Fruit fly (Drosophila melanogaster): ENCODE results near the gene Nup93-2.

Gene Nup93-2

DNA sequence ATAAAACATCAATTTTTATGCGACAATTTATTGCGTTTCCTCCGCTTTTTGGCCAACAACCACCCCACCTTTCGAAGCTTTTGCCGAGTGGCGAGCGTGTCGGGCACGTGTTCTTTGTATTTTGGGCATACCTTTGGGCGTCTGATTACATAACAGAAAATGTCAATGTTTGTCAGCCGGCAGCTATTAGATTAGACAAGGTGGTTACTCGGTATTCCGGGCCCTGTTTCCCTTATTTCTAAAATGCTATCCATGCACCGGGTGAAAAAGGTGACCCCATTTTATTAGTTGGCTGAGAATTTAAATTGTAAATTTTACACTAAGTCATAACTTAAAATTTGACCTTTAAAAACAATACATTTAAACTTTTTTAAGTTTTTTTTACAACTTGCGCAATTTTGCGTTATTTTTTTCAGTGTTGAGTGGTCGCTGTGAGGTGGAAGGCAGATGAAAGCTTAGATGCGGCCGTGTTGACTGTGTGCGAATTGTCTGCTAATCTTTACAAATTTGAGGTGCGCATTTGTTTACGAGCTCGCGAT lies 14.3 kb upstream of the Nup93-2 start (continued):
- no peak for TF ChIP-seq sug (tag; optimal IDR thresholded peaks at IDR 0.05)
- TF ChIP-seq CG9727 (GFP tag; optimal IDR thresholded peaks at IDR 0.05) = peak; percentile 9
- TF ChIP-seq Meics (GFP tag; optimal IDR thresholded peaks at IDR 0.05) = peak; percentile 32
- TF ChIP-seq Mrtf (GFP tag; IDR thresholded peaks at IDR 0.05) = 0 out of 3 replicates have a peak, but pooled peaks have one; percentile 11
- TF ChIP-seq CG7271 (tag; optimal IDR thresholded peaks at IDR 0.05) = no peak
- 0 out of 3 replicates have a peak, but pooled peaks have one; percentile 28 for TF ChIP-seq row (GFP tag; IDR thresholded peaks at IDR 0.05)
- TF ChIP-seq sisA (GFP tag; IDR thresholded peaks at IDR 0.05) = peak; percentile 39

DNA sequence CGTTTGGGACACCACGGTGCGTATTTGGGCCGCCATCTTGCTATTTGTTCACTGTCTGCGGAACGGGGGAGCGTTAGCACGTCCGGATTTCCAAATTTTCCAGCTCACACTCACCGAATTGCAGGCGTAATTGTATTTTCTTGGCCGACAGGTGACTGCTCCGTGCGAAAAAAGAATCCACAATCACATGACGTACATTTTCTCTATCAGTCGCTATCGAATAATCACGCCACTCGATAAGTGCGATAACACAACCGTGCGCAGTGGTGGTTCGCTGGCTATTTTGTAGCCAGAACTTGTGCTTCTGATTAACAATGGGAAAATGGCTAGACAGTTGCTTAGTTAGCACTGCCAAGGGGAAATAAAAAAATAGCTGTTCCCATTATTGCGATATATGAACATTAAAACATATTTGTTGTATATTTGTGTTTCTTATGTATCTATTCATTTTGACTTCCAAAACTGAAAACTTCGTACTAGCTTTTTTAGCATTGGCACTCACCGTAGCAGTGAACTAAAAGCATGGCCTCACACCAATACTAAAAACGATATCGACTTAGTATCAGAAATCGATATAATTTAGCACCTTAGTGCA lies 5.8 kb upstream of the Nup93-2 start, which contains the start of gene VhaPPA1-1:
Gene VhaPPA1-1 (minus strand): TSS at position 225 of the 595 bp plus-strand sequence.
- TF ChIP-seq zen (tag; optimal IDR thresholded peaks at IDR 0.05) = peak; percentile 52
- TF ChIP-seq CG32532 (GFP tag; IDR thresholded peaks at IDR 0.05) = peak; percentile 8; the same call in 1 of the 2 replicates
- TF ChIP-seq vvl (GFP tag; IDR thresholded peaks at IDR 0.05) = no peak
- peak; percentile 5 for TF ChIP-seq grn (GFP tag; optimal IDR thresholded peaks at IDR 0.05)
- peak; percentile 17 for TF ChIP-seq Fer1 (GFP tag; optimal IDR thresholded peaks at IDR 0.05)
- 0 out of 2 replicates have a peak, but pooled peaks have one; percentile 14 for TF ChIP-seq Ada2b (GFP tag; IDR thresholded peaks at IDR 0.05)
- peak; percentile 75 for TF ChIP-seq nmo (GFP tag; optimal IDR thresholded peaks at IDR 0.05)
- peak; percentile 72 for TF ChIP-seq BEAF-32 (GFP tag; optimal IDR thresholded peaks at IDR 0.05)
- peak; percentile 35 for TF ChIP-seq CG13775 (GFP tag; optimal IDR thresholded peaks at IDR 0.05)
- TF ChIP-seq sna (GFP tag; IDR thresholded peaks at IDR 0.05; ENCODE audit: partially characterized antibody) = 0 out of 2 replicates have a peak, but pooled peaks have one; percentile 33
- no peak for TF ChIP-seq gce (GFP tag; IDR thresholded peaks at IDR 0.05)
- TF ChIP-seq CG33213 (GFP tag; optimal IDR thresholded peaks at IDR 0.05) = peak; percentile 15
- peak; percentile 51 for TF ChIP-seq Tbp (GFP tag; optimal IDR thresholded peaks at IDR 0.05)
- no peak for TF ChIP-seq CG7357 (GFP tag; IDR thresholded peaks at IDR 0.05)
- TF ChIP-seq ab (GFP tag; optimal IDR thresholded peaks at IDR 0.05) = no peak
- TF ChIP-seq Rfx (GFP tag; IDR thresholded peaks at IDR 0.05) = 0 out of 2 replicates have a peak, but pooled peaks have one; percentile 4
- no peak for TF ChIP-seq fd102C (GFP tag; optimal IDR thresholded peaks at IDR 0.05)
- peak; percentile 97 for TF ChIP-seq Sry-β (GFP tag; optimal IDR thresholded peaks at IDR 0.05)
- TF ChIP-seq inv (GFP tag; IDR thresholded peaks at IDR 0.05; ENCODE audit: partially characterized antibody) = 0 out of 2 replicates have a peak, but pooled peaks have one; percentile 14
- peak; percentile 74 for TF ChIP-seq Dref (GFP tag; IDR thresholded peaks at IDR 0.05)
- TF ChIP-seq CG1792 (GFP tag; optimal IDR thresholded peaks at IDR 0.05) = peak; percentile 8
- TF ChIP-seq Sry-δ (GFP tag; optimal IDR thresholded peaks at IDR 0.05) = peak; percentile 86
- TF ChIP-seq Med (GFP tag) = peak; percentile 77
- TF ChIP-seq Dek (tag; optimal IDR thresholded peaks at IDR 0.05) = peak; percentile 5
- no peak for TF ChIP-seq ewg (GFP tag; optimal IDR thresholded peaks at IDR 0.05)
- no peak for TF ChIP-seq CG11247 (GFP tag; IDR thresholded peaks at IDR 0.05)
- peak; percentile 37 for TF ChIP-seq CTCF (GFP tag; optimal IDR thresholded peaks at IDR 0.05)
- peak; percentile 73 for TF ChIP-seq Dp (GFP tag; optimal IDR thresholded peaks at IDR 0.05)
- TF ChIP-seq HmgD (GFP tag; optimal IDR thresholded peaks at IDR 0.05) = peak; percentile 83
- TF ChIP-seq CG7839 (tag; optimal IDR thresholded peaks at IDR 0.05) = peak; percentile 4
- TF ChIP-seq HmgZ (tag; optimal IDR thresholded peaks at IDR 0.05) = peak; percentile 42
- TF ChIP-seq CG12659 (GFP tag; optimal IDR thresholded peaks at IDR 0.05) = peak; percentile 57
- TF ChIP-seq CG9817 (tag; optimal IDR thresholded peaks at IDR 0.05) = peak; percentile 16
- TF ChIP-seq maf-S (GFP tag; optimal IDR thresholded peaks at IDR 0.05) = peak; percentile 15
- TF ChIP-seq CG8388 (GFP tag; optimal IDR thresholded peaks at IDR 0.05) = peak; percentile 9
- TF ChIP-seq NK7.1 (GFP tag; optimal IDR thresholded peaks at IDR 0.05) = peak; percentile 9
- peak; percentile 80 for TF ChIP-seq stwl (tag; optimal IDR thresholded peaks at IDR 0.05)
- TF ChIP-seq CG17186 (GFP tag; optimal IDR thresholded peaks at IDR 0.05) = peak; percentile 64
- peak; percentile 49 for TF ChIP-seq CG2678 (tag; optimal IDR thresholded peaks at IDR 0.05)
- peak; percentile 69 for TF ChIP-seq sug (tag; optimal IDR thresholded peaks at IDR 0.05)
- TF ChIP-seq Opbp (GFP tag; IDR thresholded peaks at IDR 0.05; ENCODE audit: partially characterized antibody) = peak; percentile 48; the same call in 1 of the 3 replicates

Measured in whole organism, embryonic.